Worm (Caenorhabditis elegans) whole organism, L4/young adult: ENCODE results near the gene srw-26.

Experiments
- dao-5 ChIP-seq: sonication (generic microtip); optimal IDR thresholded peaks from 2 replicates; lab custom pipeline; 2016; ENCODE audit warnings: missing genotype, missing genetic modification characterization, moderate library complexity, missing compliant biosample characterization
- him-1 ChIP-seq: sonication (generic microtip); optimal IDR thresholded peaks from 2 replicates; lab custom pipeline; 2016; ENCODE audit warnings: missing genotype, missing genetic modification reagents, missing genetic modification characterization, missing compliant biosample characterization

DNA sequence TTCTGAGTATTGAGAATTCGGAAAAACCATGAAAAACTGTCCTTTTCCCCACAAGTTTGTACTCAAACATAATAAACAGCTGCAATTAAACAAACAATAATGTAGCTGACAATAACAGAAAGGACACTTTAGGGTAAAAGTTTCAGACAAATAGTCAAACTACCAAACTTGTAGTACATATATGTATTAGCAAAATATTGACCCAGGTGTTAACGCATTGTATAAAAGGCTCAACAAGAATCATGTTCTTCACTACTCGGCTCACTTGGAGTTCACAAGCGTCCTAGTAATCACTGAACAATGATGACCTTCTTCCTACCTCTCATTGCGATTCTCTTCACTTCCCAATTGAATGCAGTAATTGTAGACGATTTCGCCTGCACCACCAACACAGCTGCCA lies 20.4 kb downstream of the srw-26 start, which contains the start of gene F35E8.6:
- no peak for TF ChIP-seq dao-5
- no peak for TF ChIP-seq him-1 (tag; lab: Kevin White, UChicago)
